Fruit fly (Drosophila melanogaster): ENCODE results near the gene CG8202.

Gene CG8202

DNA sequence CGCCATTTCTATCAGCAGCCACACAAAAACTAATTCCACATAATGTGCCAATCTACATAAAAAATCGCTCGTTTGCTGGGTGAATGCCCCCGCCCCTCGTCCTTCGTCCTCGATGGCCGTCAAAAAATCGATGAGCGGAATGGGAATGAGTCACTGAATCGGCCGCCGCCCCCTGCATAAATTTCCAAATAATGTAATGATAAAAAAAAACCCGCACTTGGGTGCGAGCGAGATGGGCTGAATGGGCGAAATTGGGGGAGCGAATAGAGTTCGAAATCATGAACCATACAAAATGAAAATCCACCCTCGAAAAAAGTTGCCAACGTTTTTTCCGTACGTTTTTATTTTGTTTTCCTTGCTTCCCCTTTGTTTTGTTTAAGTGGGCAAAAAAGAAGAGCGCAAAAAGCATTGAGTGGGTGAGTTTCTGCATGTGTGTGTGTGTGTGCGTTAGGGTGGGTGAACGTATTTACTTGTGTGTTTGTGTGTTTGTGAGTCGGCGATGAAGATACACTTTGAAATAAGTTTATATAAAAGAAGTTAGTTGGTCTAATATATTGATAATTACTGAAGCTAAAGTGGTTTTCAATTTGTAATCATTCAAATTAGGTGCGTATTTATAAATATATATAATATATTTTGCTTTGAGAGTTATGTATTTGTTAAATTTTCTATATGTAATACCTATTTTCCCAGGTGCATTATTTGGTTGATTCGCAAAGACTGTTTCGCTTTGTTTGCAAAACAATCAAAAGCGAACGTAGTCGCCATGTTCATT is 26.4 kb upstream of the CG8202 start:
- TF ChIP-seq CG18619 (GFP tag; optimal IDR thresholded peaks at IDR 0.05) (no peak), CG14965 (GFP tag; optimal IDR thresholded peaks at IDR 0.05; ENCODE audit: borderline replicate concordance) (no peak), CG4360 (GFP tag; IDR thresholded peaks at IDR 0.05) (no peak), ase (GFP tag; IDR thresholded peaks at IDR 0.05) (no peak), esg (GFP tag; conservative IDR thresholded peaks at IDR 0.05) (no peak), aop (GFP tag; IDR thresholded peaks at IDR 0.05) (no peak), hth (optimal IDR thresholded peaks at IDR 0.05) (no peak), CG18262 (tag; optimal IDR thresholded peaks at IDR 0.05) (peak; percentile 22), Sox102F (GFP tag; optimal IDR thresholded peaks at IDR 0.05) (no peak), CG11696 (GFP tag; IDR thresholded peaks at IDR 0.05) (no peak), Dad (GFP tag; optimal IDR thresholded peaks at IDR 0.05) (no peak), seq (GFP tag; IDR thresholded peaks at IDR 0.05) (peak; percentile 91), CG18599 (GFP tag; optimal IDR thresholded peaks at IDR 0.05) (peak; percentile 17), gem (tag; optimal IDR thresholded peaks at IDR 0.05) (peak; percentile 41), caup (GFP tag; optimal IDR thresholded peaks at IDR 0.05; ENCODE audit: severe bottlenecking) (no peak), CG6272 (GFP tag; IDR thresholded peaks at IDR 0.05) (no peak), Dek (tag; optimal IDR thresholded peaks at IDR 0.05) (no peak), cg (GFP tag; optimal IDR thresholded peaks at IDR 0.05) (peak; percentile 59), CG16813 (GFP tag; IDR thresholded peaks at IDR 0.05; ENCODE audit: partially characterized antibody) (no peak), H2.0 (GFP tag; IDR thresholded peaks at IDR 0.05) (no peak), CG2712 (tag; optimal IDR thresholded peaks at IDR 0.05) (peak; percentile 16), Gug (GFP tag; IDR thresholded peaks at IDR 0.05) (no peak), nom (GFP tag; optimal IDR thresholded peaks at IDR 0.05) (peak; percentile 71), CG8924 (tag; optimal IDR thresholded peaks at IDR 0.05) (peak; percentile 8), Bdp1 (GFP tag; optimal IDR thresholded peaks at IDR 0.05) (no peak), pfk (GFP tag; optimal IDR thresholded peaks at IDR 0.05) (no peak), CG12104 (GFP tag; optimal IDR thresholded peaks at IDR 0.05) (no peak), onecut (GFP tag; IDR thresholded peaks at IDR 0.05) (peak; percentile 97), Vsx1 (GFP tag; optimal IDR thresholded peaks at IDR 0.05) (no peak), mam (GFP tag; optimal IDR thresholded peaks at IDR 0.05) (no peak), mld (GFP tag; IDR thresholded peaks at IDR 0.05; ENCODE audit: partially characterized antibody) (no peak), Adf1 (GFP tag; IDR thresholded peaks at IDR 0.05) (no peak), Mrtf (GFP tag; IDR thresholded peaks at IDR 0.05) (0 out of 3 replicates have a peak, but pooled peaks have one; percentile 16), hb (GFP tag; IDR thresholded peaks at IDR 0.05; ENCODE audit: partially characterized antibody) (0 out of 3 replicates have a peak, but pooled peaks have one; percentile 21), CG12391 (tag; optimal IDR thresholded peaks at IDR 0.05) (peak; percentile 1), Six4 (GFP tag; optimal IDR thresholded peaks at IDR 0.05) (no peak), CG15073 (GFP tag; optimal IDR thresholded peaks at IDR 0.05) (no peak), ewg (GFP tag; optimal IDR thresholded peaks at IDR 0.05) (no peak), bsh (GFP tag; optimal IDR thresholded peaks at IDR 0.05) (peak in 1 of 2 experiments; percentile 21), TFAM (GFP tag; optimal IDR thresholded peaks at IDR 0.05) (no peak), CG34224 (GFP tag; IDR thresholded peaks at IDR 0.05; ENCODE audit: partially characterized antibody) (no peak), trh (GFP tag; optimal IDR thresholded peaks at IDR 0.05) (no peak), eve (GFP tag; optimal IDR thresholded peaks at IDR 0.05) (no peak), Lim3 (GFP tag; IDR thresholded peaks at IDR 0.05) (no peak), CG10267 (tag; optimal IDR thresholded peaks at IDR 0.05) (peak; percentile 3), CG1233 (GFP tag; optimal IDR thresholded peaks at IDR 0.05) (no peak), tgo (GFP tag; IDR thresholded peaks at IDR 0.05) (no peak), ATbp (GFP tag; optimal IDR thresholded peaks at IDR 0.05) (no peak), sens (GFP tag) (peak; percentile 64)

Data from whole organism, embryonic.